Fruit fly (Drosophila melanogaster) whole organism, embryonic: ENCODE results near the gene run.

Source experiments
- Blimp-1 ChIP-seq: fragments of 200-800 bp; sonication (Bioruptor generic); optimal IDR thresholded peaks from 3 replicates; lab custom pipeline; 2018; ENCODE audit warnings: missing biosample characterization, missing genetic modification characterization, mild to moderate bottlenecking, moderate library complexity, missing genetic modification reagents
- CG1024 ChIP-seq: fragments of 200-800 bp; sonication (Bioruptor generic); IDR thresholded peaks from 2 replicates; pipeline ENCODE4 v1.3.6; 2022; ENCODE audit warnings: missing biosample characterization, missing genetic modification characterization
- CG10979 ChIP-seq: fragments of 200-800 bp; sonication (Bioruptor generic); optimal IDR thresholded peaks from 2 replicates; lab custom pipeline; 2018; ENCODE audit warnings: missing biosample characterization, mild to moderate bottlenecking, missing genetic modification characterization, moderate library complexity
- CG11456 ChIP-seq: fragments of 200-800 bp; sonication (Bioruptor generic); IDR thresholded peaks from 3 replicates; pipeline ENCODE4 v1.3.6; 2022; ENCODE audit warnings: missing biosample characterization, missing genetic modification characterization
- CG11723 ChIP-seq: fragments of 200-800 bp; sonication (Bioruptor generic); optimal IDR thresholded peaks from 2 replicates; lab custom pipeline; 2017; ENCODE audit warnings: missing biosample characterization, mild to moderate bottlenecking, missing genetic modification characterization
- CG12659 ChIP-seq: fragments of 200-800 bp; sonication (Bioruptor generic); optimal IDR thresholded peaks from 3 replicates; lab custom pipeline; 2017; ENCODE audit warnings: mild to moderate bottlenecking, missing biosample characterization, missing genetic modification reagents, missing genetic modification characterization
- CG13424 ChIP-seq: fragments of 200-800 bp; sonication (Bioruptor generic); optimal IDR thresholded peaks from 2 replicates; lab custom pipeline; 2019; ENCODE audit warnings: missing biosample characterization, mild to moderate bottlenecking, missing genetic modification characterization, moderate library complexity
- CG14050 ChIP-seq: fragments of 200-800 bp; sonication (Bioruptor generic); IDR thresholded peaks from 3 replicates; pipeline ENCODE4 v1.3.6; 2022; ENCODE audit warnings: missing biosample characterization, missing genetic modification characterization
- CG14710 ChIP-seq: fragments of 200-800 bp; sonication (Bioruptor generic); optimal IDR thresholded peaks from 3 replicates; lab custom pipeline; 2019; ENCODE audit warnings: missing biosample characterization, mild to moderate bottlenecking, missing genetic modification characterization, moderate library complexity
- CG1603 ChIP-seq: fragments of 200-800 bp; sonication (Bioruptor generic); optimal IDR thresholded peaks from 2 replicates; lab custom pipeline; 2019; ENCODE audit warnings: missing biosample characterization, mild to moderate bottlenecking, missing genetic modification characterization, moderate library complexity
- CG17385 ChIP-seq: fragments of 200-800 bp; sonication (Bioruptor generic); optimal IDR thresholded peaks from 3 replicates; lab custom pipeline; 2018; ENCODE audit warnings: missing biosample characterization, mild to moderate bottlenecking, missing genetic modification characterization
- CG18599 ChIP-seq: fragments of 200-800 bp; sonication (Bioruptor generic); optimal IDR thresholded peaks from 3 replicates; lab custom pipeline; 2017; ENCODE audit warnings: missing biosample characterization, missing genetic modification characterization, mild to moderate bottlenecking, moderate library complexity, missing genetic modification reagents
- CG2202 ChIP-seq: fragments of 200-800 bp; sonication (Bioruptor generic); optimal IDR thresholded peaks from 2 replicates; lab custom pipeline; 2018; ENCODE audit warnings: missing biosample characterization, mild to moderate bottlenecking, missing genetic modification characterization
- CG2678 ChIP-seq: fragments of 200-800 bp; sonication (Bioruptor generic); optimal IDR thresholded peaks from 3 replicates; lab custom pipeline; 2019; ENCODE audit warnings: missing biosample characterization, mild to moderate bottlenecking, missing genetic modification characterization, moderate library complexity
- CG2712 ChIP-seq: fragments of 200-800 bp; optimal IDR thresholded peaks from 3 replicates; lab custom pipeline; 2019; ENCODE audit warnings: missing biosample characterization, mild to moderate bottlenecking, missing genetic modification characterization, moderate library complexity
- CG2875 ChIP-seq: fragments of 200-800 bp; sonication (Bioruptor generic); optimal IDR thresholded peaks from 2 replicates; lab custom pipeline; 2017; ENCODE audit warnings: missing biosample characterization, mild to moderate bottlenecking, missing genetic modification characterization, missing genetic modification reagents
- CG2889 ChIP-seq: fragments of 200-800 bp; sonication (Bioruptor generic); IDR thresholded peaks from 3 replicates; pipeline ENCODE4 v1.3.6; 2022; ENCODE audit warnings: missing biosample characterization, missing genetic modification characterization
- CG30431 ChIP-seq: fragments of 200-800 bp; sonication (Bioruptor generic); optimal IDR thresholded peaks from 2 replicates; lab custom pipeline; 2017; ENCODE audit warnings: missing biosample characterization, missing genetic modification characterization
- CG4282 ChIP-seq: fragments of 200-800 bp; sonication (Bioruptor generic); optimal IDR thresholded peaks from 2 replicates; lab custom pipeline; 2016; ENCODE audit warnings: missing biosample characterization, missing genetic modification characterization
- CG4424 ChIP-seq: fragments of 200-800 bp; sonication (Bioruptor generic); optimal IDR thresholded peaks from 3 replicates; lab custom pipeline; 2016; ENCODE audit warnings: missing biosample characterization, missing genetic modification characterization
- CG6654 ChIP-seq: fragments of 200-800 bp; sonication (Bioruptor generic); optimal IDR thresholded peaks from 2 replicates; lab custom pipeline; 2017; ENCODE audit warnings: missing biosample characterization, mild to moderate bottlenecking, missing genetic modification characterization
- CG7556 ChIP-seq: fragments of 200-800 bp; sonication (Bioruptor generic); optimal IDR thresholded peaks from 2 replicates; lab custom pipeline; 2017; ENCODE audit warnings: missing biosample characterization, mild to moderate bottlenecking, missing genetic modification characterization
- CG7839 ChIP-seq: fragments of 200-800 bp; sonication (Bioruptor generic); optimal IDR thresholded peaks from 3 replicates; lab custom pipeline; 2018; ENCODE audit warnings: missing biosample characterization, mild to moderate bottlenecking, missing genetic modification characterization, moderate library complexity
- CG8388 ChIP-seq: fragments of 200-800 bp; sonication (Bioruptor generic); optimal IDR thresholded peaks from 2 replicates; lab custom pipeline; 2019; ENCODE audit warnings: missing biosample characterization, mild to moderate bottlenecking, missing genetic modification characterization, moderate library complexity
- CG9437 ChIP-seq: fragments of 200-800 bp; sonication (Bioruptor generic); optimal IDR thresholded peaks from 2 replicates; lab custom pipeline; 2018; ENCODE audit warnings: missing biosample characterization, mild to moderate bottlenecking, missing genetic modification characterization
- Chrac-16 ChIP-seq: fragments of 200-800 bp; sonication (Bioruptor generic); optimal IDR thresholded peaks from 3 replicates; lab custom pipeline; 2016; ENCODE audit warnings: missing biosample characterization, missing genetic modification characterization
- Oli ChIP-seq: fragments of 200-800 bp; sonication (Bioruptor generic); optimal IDR thresholded peaks from 2 replicates; lab custom pipeline; 2018; ENCODE audit warnings: missing biosample characterization, mild to moderate bottlenecking, missing genetic modification characterization, moderate library complexity
- YL-1 ChIP-seq: fragments of 200-800 bp; sonication (Bioruptor generic); optimal IDR thresholded peaks from 3 replicates; lab custom pipeline; 2017; ENCODE audit warnings: missing biosample characterization, mild to moderate bottlenecking, missing genetic modification characterization
- az2 ChIP-seq: fragments of 200-800 bp; sonication (Bioruptor generic); optimal IDR thresholded peaks from 3 replicates; lab custom pipeline; 2016; ENCODE audit warnings: missing biosample characterization, missing genetic modification characterization
- bowl ChIP-seq: fragments of 200-800 bp; sonication (Bioruptor generic); IDR thresholded peaks from 2 replicates; pipeline ENCODE4 v1.3.6; 2022; ENCODE audit warnings: missing biosample characterization, missing genetic modification characterization
- cato ChIP-seq: fragments of 200-800 bp; sonication (Bioruptor generic); optimal IDR thresholded peaks from 2 replicates; lab custom pipeline; 2016; ENCODE audit warnings: missing biosample characterization, missing genetic modification characterization, borderline replicate concordance
- cwo ChIP-seq: fragments of 200-800 bp; sonication (Bioruptor generic); optimal IDR thresholded peaks from 3 replicates; lab custom pipeline; 2017; ENCODE audit warnings: missing biosample characterization, missing genetic modification characterization, mild to moderate bottlenecking, moderate library complexity, missing genetic modification reagents
- dmrt99B ChIP-seq: fragments of 200-800 bp; sonication (Bioruptor generic); optimal IDR thresholded peaks from 2 replicates; lab custom pipeline; 2018; ENCODE audit warnings: missing biosample characterization, mild to moderate bottlenecking, missing genetic modification characterization, moderate library complexity
- dysf ChIP-seq: fragments of 200-800 bp; sonication (Bioruptor generic); IDR thresholded peaks from 3 replicates; pipeline ENCODE4 v1.3.6; 2022; ENCODE audit warnings: missing biosample characterization, missing genetic modification characterization
- ewg ChIP-seq: fragments of 200-800 bp; sonication (Bioruptor generic); optimal IDR thresholded peaks from 3 replicates; lab custom pipeline; 2017; ENCODE audit warnings: mild to moderate bottlenecking, missing biosample characterization, missing genetic modification reagents, missing genetic modification characterization
- exex ChIP-seq: fragments of 200-800 bp; sonication (Bioruptor generic); optimal IDR thresholded peaks from 4 replicates; lab custom pipeline; 2018; ENCODE audit warnings: missing biosample characterization, mild to moderate bottlenecking, missing genetic modification characterization, moderate library complexity
- fd96Cb ChIP-seq: fragments of 200-800 bp; sonication (Bioruptor generic); optimal IDR thresholded peaks from 2 replicates; lab custom pipeline; 2018; ENCODE audit warnings: missing biosample characterization, mild to moderate bottlenecking, missing genetic modification characterization, moderate library complexity
- grau ChIP-seq: fragments of 200-800 bp; optimal IDR thresholded peaks from 3 replicates; lab custom pipeline; 2019; ENCODE audit warnings: missing biosample characterization, mild to moderate bottlenecking, missing genetic modification characterization, moderate library complexity
- ken ChIP-seq: fragments of 200-800 bp; sonication (Bioruptor generic); IDR thresholded peaks from 3 replicates; pipeline ENCODE4 v1.3.6; 2022; ENCODE audit warnings: missing biosample characterization, missing genetic modification characterization
- lola ChIP-seq, 3 experiments: fragments of >200 bp in 2 of 3; fragments of 200-800 bp in 1 of 3; sonication (Bioruptor generic) in 1 of 3; optimal IDR thresholded peaks; 2 replicates each; lab custom pipeline; 2017 to 2019; ENCODE audit warnings: missing biosample characterization in 3 of 3, missing genetic modification characterization in 3 of 3, mild to moderate bottlenecking in 1 of 3, moderate library complexity in 1 of 3
- nerfin-1 ChIP-seq: fragments of 200-800 bp; sonication (Bioruptor generic); optimal IDR thresholded peaks from 3 replicates; lab custom pipeline; 2019; ENCODE audit warnings: missing biosample characterization, mild to moderate bottlenecking, missing genetic modification characterization, moderate library complexity
- prd ChIP-seq, 3 experiments: fragments of >200 bp in 2 of 3; fragments of 200-800 bp in 1 of 3; sonication (Bioruptor generic) in 1 of 3; optimal IDR thresholded peaks in 2 of 3; IDR thresholded peaks in 1 of 3; 2 replicates in 2 of 3; 3 replicates in 1 of 3; pipeline versions ENCODE4 v1.3.6 to Lab custom; 2017 to 2022; ENCODE audit warnings: missing biosample characterization in 1 of 3, missing genetic modification characterization in 1 of 3
- row ChIP-seq: fragments of 200-800 bp; sonication (Bioruptor generic); IDR thresholded peaks from 3 replicates; pipeline ENCODE4 v1.3.6; 2022; ENCODE audit warnings: missing biosample characterization, missing genetic modification characterization
- sens ChIP-seq: fragments of 200-800 bp; sonication (Bioruptor generic); peaks from one replicate; lab custom pipeline; 2016; ENCODE audit warnings: missing biosample characterization, missing genetic modification characterization
- slou ChIP-seq: fragments of 200-800 bp; sonication (Bioruptor generic); optimal IDR thresholded peaks from 3 replicates; lab custom pipeline; 2016; ENCODE audit warnings: missing biosample characterization, missing genetic modification characterization
- twi ChIP-seq: fragments of 200-800 bp; optimal IDR thresholded peaks from 2 replicates; lab custom pipeline; 2019; ENCODE audit warnings: missing biosample characterization, mild to moderate bottlenecking, missing genetic modification characterization, moderate library complexity
- vnd ChIP-seq: fragments of 200-800 bp; sonication (Bioruptor generic); IDR thresholded peaks from 3 replicates; pipeline ENCODE4 v1.3.6; 2022; ENCODE audit warnings: missing biosample characterization, missing genetic modification characterization; ENCODE audit not compliant: partially characterized antibody
- wor ChIP-seq: fragments of 200-800 bp; sonication (Bioruptor generic); IDR thresholded peaks from 2 replicates; pipeline ENCODE4 v1.3.6; 2022; ENCODE audit warnings: missing biosample characterization, missing genetic modification characterization

run gene

DNA sequence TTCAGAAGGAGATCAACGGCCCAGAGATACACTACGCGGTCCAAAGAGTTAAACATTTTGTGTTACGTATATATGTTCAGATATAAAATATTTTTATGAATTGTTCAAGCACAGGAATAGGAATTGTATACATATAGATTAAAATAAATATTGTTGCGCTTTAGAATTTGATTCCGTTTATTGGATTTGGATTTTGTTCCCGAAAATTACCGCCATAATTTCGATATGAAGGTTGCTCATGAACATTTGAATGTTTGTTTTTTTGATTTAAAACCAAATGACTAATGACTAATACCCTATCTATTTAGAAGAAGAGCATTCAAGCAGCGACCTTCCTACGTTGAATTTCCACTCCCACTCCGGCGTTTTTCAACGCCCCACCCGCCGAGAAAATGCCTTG lies 46.5 kb upstream of the run start (continued):
- TF ChIP-seq CG2889 (GFP tag; lab: Robert Waterston, UW): no peak
- TF ChIP-seq CG11456 (GFP tag; lab: Robert Waterston, UW): 0 out of 3 replicates have a peak, but pooled peaks have one; percentile 34
- TF ChIP-seq CG1603 (tag; lab: Kevin White, UChicago): peak; percentile 28
- peak; percentile 16 for TF ChIP-seq CG18599 (GFP tag; lab: Kevin White, UChicago)
- TF ChIP-seq lola (GFP tag; optimal IDR thresholded peaks at IDR 0.05; lab: Kevin White, UChicago): peak in 1 of 3 experiments; percentile 71
- TF ChIP-seq CG11723 (GFP tag; lab: Kevin White, UChicago): peak; percentile 25
- TF ChIP-seq CG2202 (tag; lab: Kevin White, UChicago): peak; percentile 16
- TF ChIP-seq sens: peak; percentile 60
- peak; percentile 43 for TF ChIP-seq grau (tag; lab: Kevin White, UChicago)
- TF ChIP-seq CG6654 (GFP tag; lab: Kevin White, UChicago): peak; percentile 0
- TF ChIP-seq CG2678 (tag; lab: Kevin White, UChicago): peak; percentile 52
- peak; percentile 16 for TF ChIP-seq ewg
- TF ChIP-seq ken (GFP tag; lab: Robert Waterston, UW): peak; percentile 59; the same call in 1 of the 3 replicates
- peak; percentile 30; the same call in 1 of the 3 replicates for TF ChIP-seq dysf (GFP tag; lab: Robert Waterston, UW)
- TF ChIP-seq fd96Cb: peak; percentile 54
- TF ChIP-seq twi (tag; lab: Kevin White, UChicago): peak; percentile 7
- peak; percentile 55 for TF ChIP-seq Blimp-1
- TF ChIP-seq CG2875 (GFP tag; lab: Kevin White, UChicago): peak; percentile 14
- peak; percentile 18 for TF ChIP-seq CG9437
- TF ChIP-seq CG4424 (GFP tag; lab: Kevin White, UChicago): peak; percentile 61
- no peak for TF ChIP-seq slou (GFP tag; lab: Kevin White, UChicago)
- TF ChIP-seq az2 (GFP tag; lab: Kevin White, UChicago): peak; percentile 39
- TF ChIP-seq CG12659 (GFP tag; lab: Kevin White, UChicago): peak; percentile 21
- peak; percentile 65 for TF ChIP-seq row
- no peak for TF ChIP-seq CG1024 (GFP tag; lab: Robert Waterston, UW)
- peak; percentile 32 for TF ChIP-seq CG8388 (GFP tag; lab: Kevin White, UChicago)
- TF ChIP-seq cato (GFP tag; lab: Kevin White, UChicago): peak; percentile 23
- TF ChIP-seq Chrac-16 (GFP tag; lab: Kevin White, UChicago): peak; percentile 8
- TF ChIP-seq CG10979 (tag; lab: Kevin White, UChicago): peak; percentile 72
- TF ChIP-seq prd (optimal IDR thresholded peaks at IDR 0.05; lab: Kevin White, UChicago): no peak
- TF ChIP-seq prd (GFP tag; IDR thresholded peaks at IDR 0.05; lab: Robert Waterston, UW): peak; percentile 33; the same call in 2 of the 3 replicates
- no peak for TF ChIP-seq exex (tag; lab: Kevin White, UChicago)
- peak; percentile 42 for TF ChIP-seq CG7839 (tag; lab: Kevin White, UChicago)
- TF ChIP-seq YL-1 (GFP tag; lab: Kevin White, UChicago): no peak
- peak; percentile 50 for TF ChIP-seq CG2712 (tag; lab: Kevin White, UChicago)
- no peak for TF ChIP-seq bowl (GFP tag; lab: Robert Waterston, UW)
- TF ChIP-seq CG13424 (tag; lab: Kevin White, UChicago): peak; percentile 53
- TF ChIP-seq CG30431 (GFP tag; lab: Kevin White, UChicago): peak; percentile 12
- TF ChIP-seq CG17385 (GFP tag; lab: Kevin White, UChicago): peak; percentile 8
- TF ChIP-seq CG4282: no peak
- TF ChIP-seq nerfin-1 (tag; lab: Kevin White, UChicago): peak; percentile 23
- TF ChIP-seq CG14050 (GFP tag; lab: Robert Waterston, UW): no peak
- no peak for TF ChIP-seq vnd (GFP tag; lab: Robert Waterston, UW)
- TF ChIP-seq cwo (GFP tag; lab: Kevin White, UChicago): no peak
- TF ChIP-seq CG14710: peak; percentile 57
- peak; percentile 59 for TF ChIP-seq Oli (tag; lab: Kevin White, UChicago)
- TF ChIP-seq dmrt99B (tag; lab: Kevin White, UChicago): peak; percentile 50
- peak; percentile 52 for TF ChIP-seq wor
- TF ChIP-seq CG7556 (GFP tag; lab: Kevin White, UChicago): peak; percentile 69
